Worm (Caenorhabditis elegans) whole organism, L2 larva: ENCODE results near the gene ZK250.13.
"Not testable (repeated sequence)": the region's sequence is repeated elsewhere in the genome, so short reads cannot be mapped to it uniquely, and the experiment has no call there.

Experiments
- C34F6.9 ChIP-seq: fragments of 150-350 bp; optimal IDR thresholded peaks from 2 replicates; lab custom pipeline; 2014; ENCODE audit warnings: missing biosample characterization, missing genetic modification characterization
- F13H6.1 ChIP-seq: sonication (generic microtip); optimal IDR thresholded peaks from 2 replicates; lab custom pipeline; 2016; ENCODE audit warnings: missing genetic modification characterization, missing compliant biosample characterization
- R02D3.7 ChIP-seq: fragments of 150-350 bp; optimal IDR thresholded peaks from 2 replicates; lab custom pipeline; 2014; ENCODE audit warnings: missing biosample characterization, missing genetic modification characterization
- Y55F3AM.14 ChIP-seq: fragments of 200-800 bp; sonication (Bioruptor generic); optimal IDR thresholded peaks from 2 replicates; lab custom pipeline; 2018; ENCODE audit warnings: mild to moderate bottlenecking, missing genetic modification characterization, missing compliant biosample characterization
- ZK546.5 ChIP-seq: sonication (generic microtip); optimal IDR thresholded peaks from 2 replicates; lab custom pipeline; 2017; ENCODE audit warnings: missing biosample characterization, missing genetic modification characterization
- aly-2 ChIP-seq: fragments of 150-350 bp; optimal IDR thresholded peaks from 2 replicates; lab custom pipeline; 2014; ENCODE audit warnings: missing biosample characterization, missing genetic modification characterization
- ama-1 ChIP-seq: fragments of 150-350 bp; optimal IDR thresholded peaks from 2 replicates; lab custom pipeline; 2018; ENCODE audit warnings: inconsistent platforms
- blmp-1 ChIP-seq: sonication (generic microtip); optimal IDR thresholded peaks from 2 replicates; lab custom pipeline; 2017; ENCODE audit warnings: missing genetic modification characterization, mild to moderate bottlenecking, missing compliant biosample characterization, antibody characterized with exemption, moderate library complexity; ENCODE audit not compliant: insufficient read depth
- ceh-16 ChIP-seq: fragments of 150-350 bp; optimal IDR thresholded peaks from 2 replicates; lab custom pipeline; 2014; ENCODE audit warnings: missing biosample characterization, missing genetic modification characterization
- ceh-82 ChIP-seq: fragments of 150-350 bp; optimal IDR thresholded peaks from 2 replicates; lab custom pipeline; 2014; ENCODE audit warnings: missing biosample characterization, missing genetic modification characterization
- crh-2 ChIP-seq: sonication (generic microtip); optimal IDR thresholded peaks from 2 replicates; lab custom pipeline; 2017; ENCODE audit warnings: missing biosample characterization, missing genetic modification characterization
- dmd-4 ChIP-seq: sonication (generic microtip); optimal IDR thresholded peaks from 2 replicates; lab custom pipeline; 2017; ENCODE audit warnings: missing biosample characterization, missing genetic modification characterization
- egl-27 ChIP-seq: sonication (generic microtip); optimal IDR thresholded peaks from 3 replicates; lab custom pipeline; 2017; ENCODE audit warnings: missing biosample characterization, missing genetic modification reagents, missing genetic modification characterization
- fos-1 ChIP-seq: fragments of 150-350 bp; optimal IDR thresholded peaks from 2 replicates; lab custom pipeline; 2014; ENCODE audit warnings: missing biosample characterization, missing genetic modification characterization
- lin-11 ChIP-seq: fragments of 150-350 bp; sonication (generic microtip); optimal IDR thresholded peaks from 2 replicates; lab custom pipeline; 2014; ENCODE audit warnings: missing biosample characterization, missing genetic modification characterization, inconsistent platforms, mixed read lengths
- lin-13 ChIP-seq: fragments of 150-350 bp; optimal IDR thresholded peaks from 2 replicates; lab custom pipeline; 2014; ENCODE audit warnings: missing biosample characterization, missing genetic modification reagents, missing genetic modification characterization
- lsy-2 ChIP-seq, 2 experiments: fragments of 150-350 bp in 1 of 2; sonication (generic microtip) in 1 of 2; optimal IDR thresholded peaks; 2 replicates each; lab custom pipeline; 2014 to 2017; ENCODE audit warnings: missing biosample characterization in 2 of 2, missing genetic modification characterization in 2 of 2
- mbf-1 ChIP-seq: sonication (generic microtip); optimal IDR thresholded peaks from 2 replicates; lab custom pipeline; 2017; ENCODE audit warnings: missing biosample characterization, missing genetic modification characterization
- mdl-1 ChIP-seq, 2 experiments: fragments of 150-350 bp in 1 of 2; sonication (generic microtip) in 1 of 2; optimal IDR thresholded peaks; 2 replicates each; lab custom pipeline; 2017; ENCODE audit warnings: missing biosample characterization in 2 of 2, missing genetic modification characterization in 2 of 2
- nhr-10 ChIP-seq: sonication (generic microtip); optimal IDR thresholded peaks from 2 replicates; lab custom pipeline; 2017; ENCODE audit warnings: missing biosample characterization, missing genetic modification characterization
- nhr-11 ChIP-seq: fragments of 150-350 bp; optimal IDR thresholded peaks from 2 replicates; lab custom pipeline; 2014; ENCODE audit warnings: missing biosample characterization, missing genetic modification characterization
- nhr-12 ChIP-seq: fragments of 150-350 bp; optimal IDR thresholded peaks from 2 replicates; lab custom pipeline; 2014; ENCODE audit warnings: missing biosample characterization, missing genetic modification characterization
- nhr-129 ChIP-seq: fragments of 150-350 bp; optimal IDR thresholded peaks from 2 replicates; lab custom pipeline; 2014; ENCODE audit warnings: missing biosample characterization, missing genetic modification characterization
- nhr-21 ChIP-seq: fragments of 150-350 bp; optimal IDR thresholded peaks from 2 replicates; lab custom pipeline; 2014; ENCODE audit warnings: missing biosample characterization, missing genetic modification characterization
- nhr-23 ChIP-seq: fragments of 150-350 bp; optimal IDR thresholded peaks from 2 replicates; lab custom pipeline; 2014; ENCODE audit warnings: missing biosample characterization, missing genetic modification reagents, missing genetic modification characterization
- nhr-25 ChIP-seq: fragments of 150-350 bp; sonication (generic microtip); optimal IDR thresholded peaks from 3 replicates; lab custom pipeline; 2014; ENCODE audit warnings: missing biosample characterization, missing genetic modification characterization
- nhr-6 ChIP-seq: fragments of 150-350 bp; optimal IDR thresholded peaks from 2 replicates; lab custom pipeline; 2014; ENCODE audit warnings: missing biosample characterization, missing genetic modification characterization
- nhr-77 ChIP-seq: fragments of 150-350 bp; optimal IDR thresholded peaks from 2 replicates; lab custom pipeline; 2014; ENCODE audit warnings: missing biosample characterization, missing genetic modification characterization
- peb-1 ChIP-seq: fragments of 150-350 bp; optimal IDR thresholded peaks from 2 replicates; lab custom pipeline; 2014; ENCODE audit warnings: missing biosample characterization, missing genetic modification characterization
- sem-4 ChIP-seq: fragments of 150-350 bp; optimal IDR thresholded peaks from 2 replicates; lab custom pipeline; 2014; ENCODE audit warnings: missing biosample characterization, missing genetic modification reagents, missing genetic modification characterization
- skn-1 ChIP-seq: sonication (generic microtip); optimal IDR thresholded peaks from 2 replicates; lab custom pipeline; 2017; ENCODE audit warnings: missing biosample characterization, missing genetic modification characterization
- sma-3 ChIP-seq: sonication (generic microtip); optimal IDR thresholded peaks from 2 replicates; lab custom pipeline; 2016; ENCODE audit warnings: missing genetic modification reagents, missing genetic modification characterization, missing compliant biosample characterization
- sma-9 ChIP-seq, 2 experiments: fragments of 150-350 bp in 1 of 2; sonication (generic microtip) in 1 of 2; optimal IDR thresholded peaks; 2 replicates each; lab custom pipeline; 2014 to 2016; ENCODE audit warnings: missing genetic modification characterization in 2 of 2, mild to moderate bottlenecking in 1 of 2, missing biosample characterization in 1 of 2, missing compliant biosample characterization in 1 of 2, missing genetic modification reagents in 1 of 2, moderate library complexity in 1 of 2
- unc-39 ChIP-seq: fragments of 150-350 bp; optimal IDR thresholded peaks from 2 replicates; lab custom pipeline; 2014; ENCODE audit warnings: missing biosample characterization, missing genetic modification characterization
- unc-55 ChIP-seq: fragments of 150-350 bp; sonication (generic microtip); optimal IDR thresholded peaks from 3 replicates; lab custom pipeline; 2014; ENCODE audit warnings: missing biosample characterization, missing genetic modification reagents, missing genetic modification characterization
- unc-62 ChIP-seq: fragments of 150-350 bp; optimal IDR thresholded peaks from 2 replicates; lab custom pipeline; 2014; ENCODE audit warnings: missing biosample characterization, missing genetic modification reagents, missing genetic modification characterization
- zag-1 ChIP-seq: fragments of 150-350 bp; optimal IDR thresholded peaks from 2 replicates; lab custom pipeline; 2014; ENCODE audit warnings: missing biosample characterization, missing genetic modification characterization
- ztf-11 ChIP-seq: sonication (generic microtip); optimal IDR thresholded peaks from 2 replicates; lab custom pipeline; 2017; ENCODE audit warnings: missing biosample characterization, missing genetic modification characterization
- ztf-4 ChIP-seq: fragments of 150-350 bp; optimal IDR thresholded peaks from 2 replicates; lab custom pipeline; 2014; ENCODE audit warnings: missing biosample characterization, missing genetic modification characterization

ZK250.13 gene

DNA sequence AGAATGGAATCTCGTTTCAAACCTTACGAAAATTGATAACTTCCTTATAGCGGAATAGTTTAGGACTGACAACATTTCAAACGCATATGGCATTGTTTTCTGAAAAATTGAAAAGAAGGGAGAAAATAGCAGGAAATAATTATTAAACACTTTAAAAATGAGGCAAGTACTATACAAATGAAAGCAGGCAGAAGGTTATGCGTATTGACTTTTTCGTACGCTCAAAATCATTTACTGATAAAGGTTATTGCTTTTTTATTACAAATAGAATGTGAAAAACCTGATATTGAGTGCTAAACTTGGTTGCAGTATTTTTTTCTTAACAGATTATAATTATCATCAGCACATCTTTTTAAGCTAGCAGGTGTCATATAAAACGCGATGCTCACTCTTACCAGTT lies at the start of gene ZK250.13:
ZK250.13 (minus strand) TSS at position 101 of the 400 bp plus-strand sequence.
- TF ChIP-seq crh-2 (tag; lab: Kevin White, UChicago) (no peak), egl-27 (tag; lab: Kevin White, UChicago) (no peak), sem-4 (tag; lab: Kevin White, UChicago) (no peak), ceh-16 (no peak)

DNA sequence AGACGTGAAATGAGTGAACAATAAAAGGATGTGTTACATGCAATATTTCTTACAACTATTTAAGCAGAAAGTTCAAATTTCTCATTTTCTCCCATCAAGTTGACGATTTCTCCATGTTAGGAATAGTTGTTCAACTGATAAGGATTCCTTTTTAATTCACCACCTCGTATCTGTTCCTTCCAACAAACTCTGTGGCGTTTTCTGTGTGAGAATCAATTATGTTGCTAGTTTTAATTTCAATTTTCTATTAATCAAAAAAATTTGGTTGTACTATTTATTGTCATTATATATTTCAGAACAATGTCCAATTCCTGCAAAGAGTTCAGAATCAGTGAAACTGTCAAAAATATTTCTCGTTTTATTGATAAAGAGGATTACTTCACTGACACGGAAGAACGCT lies 49.5 kb upstream of the ZK250.13 start, which contains the start of gene math-44:
math-44 (plus strand) TSS at position 301 of the 400 bp plus-strand sequence.
- TF ChIP-seq sem-4 (tag; lab: Kevin White, UChicago), result no peak
- no peak for TF ChIP-seq nhr-10
- no peak for TF ChIP-seq ztf-11 (tag; lab: Kevin White, UChicago)
- no peak for TF ChIP-seq nhr-11 (tag; lab: Kevin White, UChicago)
- no peak for TF ChIP-seq zag-1
- TF ChIP-seq ZK546.5 (tag; lab: Kevin White, UChicago), result no peak

DNA sequence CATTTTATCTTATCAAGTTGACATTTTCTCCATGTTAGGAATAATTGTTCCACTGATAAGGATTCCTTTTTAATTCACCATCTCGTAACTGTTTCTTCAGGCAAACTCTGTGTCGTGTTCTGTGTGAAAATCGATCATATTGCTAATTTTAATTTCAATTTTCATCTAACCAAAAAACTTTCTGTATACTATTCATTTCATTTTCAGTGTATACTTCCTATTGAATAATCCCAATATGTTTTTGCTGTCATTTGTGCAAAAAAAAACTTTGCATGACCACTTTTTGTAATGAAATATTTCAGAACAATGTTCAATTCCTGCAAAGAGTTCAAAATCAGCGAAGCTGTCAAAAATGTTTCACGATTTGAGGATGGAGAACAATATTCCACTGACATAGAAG lies 47.4 kb upstream of the ZK250.13 start, which contains the start of gene Y16E11A.4:
Y16E11A.4 (plus strand) TSS at position 301 of the 400 bp plus-strand sequence.
- no peak for TF ChIP-seq nhr-11 (tag; lab: Kevin White, UChicago)
- TF ChIP-seq ztf-4, result no peak
- TF ChIP-seq nhr-6 (tag; lab: Kevin White, UChicago), result no peak
- no peak for TF ChIP-seq nhr-129 (tag; lab: Kevin White, UChicago)
- no peak for TF ChIP-seq nhr-25 (tag; lab: Kevin White, UChicago)
- TF ChIP-seq mbf-1 (tag; lab: Kevin White, UChicago), result no peak
- no peak for TF ChIP-seq peb-1 (tag; lab: Kevin White, UChicago)
- TF ChIP-seq blmp-1 (tag; lab: Kevin White, UChicago), result no peak
- TF ChIP-seq nhr-10, result no peak
- no peak for TF ChIP-seq skn-1
- TF ChIP-seq nhr-77 (tag; lab: Kevin White, UChicago), result no peak
- TF ChIP-seq lin-13 (GFP tag; lab: Kevin White, UChicago), result no peak
- no peak for TF ChIP-seq egl-27 (tag; lab: Kevin White, UChicago)

DNA sequence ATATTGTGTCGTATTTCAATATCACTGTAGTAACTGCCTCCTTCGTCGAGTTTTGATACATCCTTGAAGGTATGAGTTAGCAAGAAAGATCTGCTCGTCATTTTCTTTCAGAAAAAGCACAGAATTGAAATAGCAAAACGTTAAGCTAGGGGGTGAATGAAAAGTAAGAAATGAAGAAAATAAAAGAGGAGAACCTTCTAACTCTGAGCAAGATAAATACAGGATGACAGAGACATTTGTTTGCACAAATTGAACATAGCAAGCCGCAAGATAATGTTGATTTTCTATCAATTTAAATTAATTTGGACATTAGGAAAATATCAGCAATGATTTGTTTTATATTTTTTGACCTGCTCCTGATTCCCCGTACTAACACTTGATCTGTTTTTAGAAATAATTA lies 16.0 kb upstream of the ZK250.13 start, which contains the start of gene math-49:
math-49 (minus strand) TSS at position 101 of the 400 bp plus-strand sequence.
- not testable (repeated sequence) for TF ChIP-seq lin-11, aly-2, C34F6.9 (tag; lab: Kevin White, UChicago)

DNA sequence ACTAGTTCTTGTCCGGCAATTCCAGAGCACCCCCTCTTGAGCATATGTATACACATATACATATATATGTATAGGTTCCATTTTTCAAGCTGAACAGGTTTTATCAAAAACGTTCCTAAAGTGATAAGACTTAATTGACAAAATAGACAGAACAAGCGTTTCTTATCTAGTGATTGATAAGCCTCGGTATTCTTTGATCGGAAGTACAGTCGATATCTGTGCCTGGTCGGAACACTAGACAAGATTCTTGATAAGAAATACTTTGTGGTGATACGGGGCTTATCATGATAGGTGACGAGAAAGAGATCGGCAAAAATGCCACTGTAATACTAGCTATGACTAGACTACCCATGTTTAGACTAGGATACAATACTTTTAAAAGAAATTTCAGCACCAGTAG lies 9.6 kb upstream of the ZK250.13 start:
- no peak for TF ChIP-seq nhr-23 (tag; lab: Kevin White, UChicago)
- peak; percentile 86 for TF ChIP-seq fos-1
- no peak for TF ChIP-seq C34F6.9 (tag; lab: Kevin White, UChicago)
- TF ChIP-seq R02D3.7 (tag; lab: Kevin White, UChicago), result no peak
- TF ChIP-seq ztf-4, result no peak
- TF ChIP-seq mdl-1 (tag; optimal IDR thresholded peaks at IDR 0.05; lab: Kevin White, UChicago), result no peak
- TF ChIP-seq sem-4 (tag; lab: Kevin White, UChicago), result no peak
- TF ChIP-seq sma-9 (GFP tag; optimal IDR thresholded peaks at IDR 0.05; lab: Kevin White, UChicago), result peak; percentile 72
- TF ChIP-seq sma-9 (tag; optimal IDR thresholded peaks at IDR 0.05; lab: Kevin White, UChicago), result no peak
- peak; percentile 12 for TF ChIP-seq crh-2 (tag; lab: Kevin White, UChicago)
- TF ChIP-seq Y55F3AM.14 (GFP tag; lab: Kevin White, UChicago), result no peak
- TF ChIP-seq ZK546.5 (tag; lab: Kevin White, UChicago), result no peak
- no peak for TF ChIP-seq unc-39 (tag; lab: Kevin White, UChicago)
- no peak for TF ChIP-seq nhr-25 (tag; lab: Kevin White, UChicago)
- TF ChIP-seq blmp-1 (tag; lab: Kevin White, UChicago), result no peak
- TF ChIP-seq unc-55 (GFP tag; lab: Kevin White, UChicago), result no peak
- TF ChIP-seq nhr-12 (tag; lab: Kevin White, UChicago), result no peak
- no peak for TF ChIP-seq nhr-77 (tag; lab: Kevin White, UChicago)
- no peak for TF ChIP-seq lsy-2 (tag; optimal IDR thresholded peaks at IDR 0.05; lab: Kevin White, UChicago)
- no peak for TF ChIP-seq nhr-6 (tag; lab: Kevin White, UChicago)
- TF ChIP-seq zag-1, result no peak
- no peak for TF ChIP-seq ama-1 (lab: Kevin White, UChicago)
- no peak for TF ChIP-seq dmd-4
- TF ChIP-seq F13H6.1 (tag; lab: Kevin White, UChicago), result no peak
- TF ChIP-seq egl-27 (tag; lab: Kevin White, UChicago), result peak; percentile 9
- peak; percentile 10 for TF ChIP-seq sma-3 (GFP tag; lab: Kevin White, UChicago)
- no peak for TF ChIP-seq nhr-11 (tag; lab: Kevin White, UChicago)
- TF ChIP-seq ceh-82 (tag; lab: Kevin White, UChicago), result no peak
- TF ChIP-seq mbf-1 (tag; lab: Kevin White, UChicago), result no peak
- TF ChIP-seq skn-1, result no peak
- TF ChIP-seq unc-62 (GFP tag; lab: Kevin White, UChicago), result no peak
- TF ChIP-seq nhr-129 (tag; lab: Kevin White, UChicago), result no peak
- no peak for TF ChIP-seq nhr-21 (tag; lab: Kevin White, UChicago)
